Fruit fly (Drosophila melanogaster) whole organism, embryonic: ENCODE data around the gene CG42465.
A peak's percentile ranks its signal among the peaks of the same experiment; 100 is the strongest.

Source experiments
- Atf-2 ChIP-seq: fragments of 200-800 bp; sonication (Bioruptor generic); optimal IDR thresholded peaks from 2 replicates; lab custom pipeline; 2016; ENCODE audit warnings: missing biosample characterization, missing genetic modification characterization
- CG10366 ChIP-seq: fragments of 200-800 bp; sonication (Bioruptor generic); IDR thresholded peaks from 2 replicates; pipeline ENCODE4 v1.3.6; 2022; ENCODE audit warnings: missing biosample characterization, missing genetic modification characterization
- CG10654 ChIP-seq: fragments of 200-800 bp; sonication (Bioruptor generic); optimal IDR thresholded peaks from 2 replicates; lab custom pipeline; 2016; ENCODE audit warnings: missing biosample characterization, missing genetic modification characterization
- CG10979 ChIP-seq: fragments of 200-800 bp; sonication (Bioruptor generic); optimal IDR thresholded peaks from 2 replicates; lab custom pipeline; 2018; ENCODE audit warnings: missing biosample characterization, mild to moderate bottlenecking, missing genetic modification characterization, moderate library complexity
- CG12769 ChIP-seq: fragments of 200-800 bp; sonication (Bioruptor generic); optimal IDR thresholded peaks from 2 replicates; lab custom pipeline; 2019; ENCODE audit warnings: missing biosample characterization, mild to moderate bottlenecking, missing genetic modification characterization, moderate library complexity
- CG14965 ChIP-seq: fragments of 200-800 bp; sonication (Bioruptor generic); optimal IDR thresholded peaks from 2 replicates; lab custom pipeline; 2016; ENCODE audit warnings: missing biosample characterization, missing genetic modification characterization, borderline replicate concordance
- CG15073 ChIP-seq: fragments of 200-800 bp; sonication (Bioruptor generic); optimal IDR thresholded peaks from 2 replicates; lab custom pipeline; 2016; ENCODE audit warnings: missing biosample characterization, missing genetic modification characterization
- CG15601 ChIP-seq: fragments of 200-800 bp; sonication (Bioruptor generic); optimal IDR thresholded peaks from 3 replicates; lab custom pipeline; 2019; ENCODE audit warnings: missing biosample characterization, mild to moderate bottlenecking, missing genetic modification characterization, moderate library complexity
- CG30020 ChIP-seq: fragments of 200-800 bp; optimal IDR thresholded peaks from 2 replicates; lab custom pipeline; 2019; ENCODE audit warnings: missing biosample characterization, mild to moderate bottlenecking, missing genetic modification characterization, moderate library complexity
- CG32767 ChIP-seq: fragments of 200-800 bp; sonication (Bioruptor generic); IDR thresholded peaks from 2 replicates; pipeline ENCODE4 v1.3.6; 2022; ENCODE audit warnings: missing biosample characterization, missing genetic modification characterization
- CG3281 ChIP-seq: fragments of 200-800 bp; sonication (Bioruptor generic); optimal IDR thresholded peaks from 3 replicates; lab custom pipeline; 2017; ENCODE audit warnings: missing biosample characterization, mild to moderate bottlenecking, missing genetic modification characterization
- CG34376 ChIP-seq: fragments of 200-800 bp; sonication (Bioruptor generic); optimal IDR thresholded peaks from 2 replicates; lab custom pipeline; 2018; ENCODE audit warnings: missing biosample characterization, mild to moderate bottlenecking, missing genetic modification characterization
- CG3847 ChIP-seq: fragments of 200-800 bp; sonication (Bioruptor generic); IDR thresholded peaks from 2 replicates; pipeline ENCODE4 v1.3.6; 2022; ENCODE audit warnings: missing biosample characterization, missing genetic modification characterization
- CG6854 ChIP-seq: fragments of 200-800 bp; sonication (Bioruptor generic); optimal IDR thresholded peaks from 3 replicates; lab custom pipeline; 2017; ENCODE audit warnings: missing biosample characterization, mild to moderate bottlenecking, missing genetic modification characterization
- CG7839 ChIP-seq: fragments of 200-800 bp; sonication (Bioruptor generic); optimal IDR thresholded peaks from 3 replicates; lab custom pipeline; 2018; ENCODE audit warnings: missing biosample characterization, mild to moderate bottlenecking, missing genetic modification characterization, moderate library complexity
- CG7963 ChIP-seq: fragments of 200-800 bp; sonication (Bioruptor generic); IDR thresholded peaks from 3 replicates; pipeline ENCODE4 v1.3.6; 2022; ENCODE audit warnings: missing biosample characterization, missing genetic modification characterization; ENCODE audit not compliant: partially characterized antibody
- CG8359 ChIP-seq: fragments of 200-800 bp; sonication (Bioruptor generic); optimal IDR thresholded peaks from 2 replicates; lab custom pipeline; 2017; ENCODE audit warnings: missing biosample characterization, mild to moderate bottlenecking, missing genetic modification characterization, borderline replicate concordance
- CG9215 ChIP-seq: fragments of 200-800 bp; sonication (Bioruptor generic); IDR thresholded peaks from 2 replicates; pipeline ENCODE4 v1.3.6; 2022; ENCODE audit warnings: missing biosample characterization, missing genetic modification characterization
- Chrac-16 ChIP-seq: fragments of 200-800 bp; sonication (Bioruptor generic); optimal IDR thresholded peaks from 3 replicates; lab custom pipeline; 2016; ENCODE audit warnings: missing biosample characterization, missing genetic modification characterization
- Dref ChIP-seq: fragments of 200-800 bp; sonication (Bioruptor generic); IDR thresholded peaks from 2 replicates; pipeline ENCODE4 v1.3.6; 2022; ENCODE audit warnings: missing biosample characterization, missing genetic modification characterization
- Drgx ChIP-seq: fragments of 200-800 bp; sonication (Bioruptor generic); IDR thresholded peaks from 2 replicates; pipeline ENCODE4 v1.3.6; 2022; ENCODE audit warnings: missing biosample characterization, missing genetic modification characterization
- GATAe ChIP-seq: fragments of 200-800 bp; sonication (Bioruptor generic); conservative IDR thresholded peaks from 2 replicates; pipeline ENCODE4 v1.3.6; 2022; ENCODE audit warnings: missing biosample characterization, missing genetic modification characterization
- HLHmδ ChIP-seq: fragments of 200-800 bp; sonication (Bioruptor generic); optimal IDR thresholded peaks from 2 replicates; lab custom pipeline; 2018; ENCODE audit warnings: missing biosample characterization, mild to moderate bottlenecking, missing genetic modification characterization, moderate library complexity
- Hey ChIP-seq: fragments of 200-800 bp; sonication (Bioruptor generic); optimal IDR thresholded peaks from 3 replicates; lab custom pipeline; 2018; ENCODE audit warnings: missing biosample characterization, mild to moderate bottlenecking, missing genetic modification characterization
- Hr39 ChIP-seq: fragments of >200 bp; optimal IDR thresholded peaks from 2 replicates; lab custom pipeline; 2017
- Jarid2 ChIP-seq: fragments of 200-800 bp; sonication (Bioruptor generic); optimal IDR thresholded peaks from 3 replicates; lab custom pipeline; 2017; ENCODE audit warnings: mild to moderate bottlenecking, missing biosample characterization, missing genetic modification reagents, missing genetic modification characterization
- Mad ChIP-seq: fragments of 200-800 bp; sonication (Bioruptor generic); optimal IDR thresholded peaks from 2 replicates; lab custom pipeline; 2016; ENCODE audit warnings: missing biosample characterization, missing genetic modification characterization
- NfI ChIP-seq: fragments of 200-800 bp; sonication (Bioruptor generic); optimal IDR thresholded peaks from 3 replicates; lab custom pipeline; 2018; ENCODE audit warnings: missing biosample characterization, mild to moderate bottlenecking, missing genetic modification characterization, moderate library complexity
- Opbp ChIP-seq: fragments of 200-800 bp; sonication (Bioruptor generic); IDR thresholded peaks from 3 replicates; pipeline ENCODE4 v1.3.6; 2022; ENCODE audit warnings: missing biosample characterization, missing genetic modification characterization; ENCODE audit not compliant: partially characterized antibody
- PHDP ChIP-seq: fragments of 200-800 bp; sonication (Bioruptor generic); optimal IDR thresholded peaks from 3 replicates; lab custom pipeline; 2018; ENCODE audit warnings: missing biosample characterization, mild to moderate bottlenecking, missing genetic modification characterization, moderate library complexity
- Sox102F ChIP-seq: fragments of 200-800 bp; sonication (Bioruptor generic); optimal IDR thresholded peaks from 2 replicates; lab custom pipeline; 2018; ENCODE audit warnings: missing biosample characterization, mild to moderate bottlenecking, missing genetic modification characterization, moderate library complexity
- al ChIP-seq: fragments of 200-800 bp; sonication (Bioruptor generic); IDR thresholded peaks from 2 replicates; pipeline ENCODE4 v1.3.6; 2022; ENCODE audit warnings: missing biosample characterization, missing genetic modification characterization
- az2 ChIP-seq: fragments of 200-800 bp; sonication (Bioruptor generic); optimal IDR thresholded peaks from 3 replicates; lab custom pipeline; 2016; ENCODE audit warnings: missing biosample characterization, missing genetic modification characterization
- da ChIP-seq: fragments of 200-800 bp; sonication (Bioruptor generic); optimal IDR thresholded peaks from 2 replicates; lab custom pipeline; 2016; ENCODE audit warnings: missing biosample characterization, missing genetic modification characterization
- ftz-f1 ChIP-seq: fragments of 200-800 bp; sonication (Bioruptor generic); optimal IDR thresholded peaks from 2 replicates; lab custom pipeline; 2016; ENCODE audit warnings: missing biosample characterization, missing genetic modification characterization
- grn ChIP-seq: fragments of 200-800 bp; sonication (Bioruptor generic); optimal IDR thresholded peaks from 3 replicates; lab custom pipeline; 2017; ENCODE audit warnings: missing biosample characterization, missing genetic modification characterization
- her ChIP-seq: fragments of 200-800 bp; sonication (Bioruptor generic); optimal IDR thresholded peaks from 2 replicates; lab custom pipeline; 2016; ENCODE audit warnings: missing biosample characterization, missing genetic modification characterization
- hkb ChIP-seq, 2 experiments: fragments of 200-800 bp in 1 of 2; fragments of >200 bp in 1 of 2; sonication (Bioruptor generic) in 1 of 2; IDR thresholded peaks in 1 of 2; optimal IDR thresholded peaks in 1 of 2; 2 replicates each; pipeline versions ENCODE4 v1.3.6 to Lab custom; 2017 to 2022; ENCODE audit warnings: missing biosample characterization in 1 of 2, missing genetic modification characterization in 1 of 2
- ind ChIP-seq: fragments of 200-800 bp; sonication (Bioruptor generic); optimal IDR thresholded peaks from 3 replicates; lab custom pipeline; 2016; ENCODE audit warnings: missing biosample characterization, missing genetic modification characterization
- kni ChIP-seq: fragments of 200-800 bp; sonication (Bioruptor generic); optimal IDR thresholded peaks from 3 replicates; lab custom pipeline; 2017; ENCODE audit warnings: mild to moderate bottlenecking, missing biosample characterization, missing genetic modification reagents, missing genetic modification characterization
- oc ChIP-seq: fragments of 200-800 bp; sonication (Bioruptor generic); optimal IDR thresholded peaks from 2 replicates; lab custom pipeline; 2018; ENCODE audit warnings: missing biosample characterization, mild to moderate bottlenecking, missing genetic modification characterization, moderate library complexity
- pnt ChIP-seq: fragments of 200-800 bp; sonication (Bioruptor generic); optimal IDR thresholded peaks from 3 replicates; lab custom pipeline; 2016; ENCODE audit warnings: missing biosample characterization, missing genetic modification characterization
- prd ChIP-seq, 3 experiments: fragments of >200 bp in 2 of 3; fragments of 200-800 bp in 1 of 3; sonication (Bioruptor generic) in 1 of 3; optimal IDR thresholded peaks in 2 of 3; IDR thresholded peaks in 1 of 3; 2 replicates in 2 of 3; 3 replicates in 1 of 3; pipeline versions ENCODE4 v1.3.6 to Lab custom; 2017 to 2022; ENCODE audit warnings: missing biosample characterization in 1 of 3, missing genetic modification characterization in 1 of 3
- sd ChIP-seq: fragments of 200-800 bp; sonication (Bioruptor generic); optimal IDR thresholded peaks from 3 replicates; lab custom pipeline; 2018; ENCODE audit warnings: missing biosample characterization, mild to moderate bottlenecking, missing genetic modification characterization, moderate library complexity
- shn ChIP-seq: fragments of 200-800 bp; sonication (Bioruptor generic); optimal IDR thresholded peaks from 3 replicates; lab custom pipeline; 2016; ENCODE audit warnings: missing biosample characterization, missing genetic modification characterization
- sima ChIP-seq: fragments of 200-800 bp; sonication (Bioruptor generic); optimal IDR thresholded peaks from 2 replicates; lab custom pipeline; 2016; ENCODE audit warnings: missing biosample characterization, missing genetic modification characterization
- slou ChIP-seq: fragments of 200-800 bp; sonication (Bioruptor generic); optimal IDR thresholded peaks from 3 replicates; lab custom pipeline; 2016; ENCODE audit warnings: missing biosample characterization, missing genetic modification characterization
- sob ChIP-seq: fragments of 200-800 bp; sonication (Bioruptor generic); IDR thresholded peaks from 2 replicates; pipeline ENCODE4 v1.3.6; 2022; ENCODE audit warnings: missing biosample characterization, missing genetic modification characterization
- vnd ChIP-seq: fragments of 200-800 bp; sonication (Bioruptor generic); IDR thresholded peaks from 3 replicates; pipeline ENCODE4 v1.3.6; 2022; ENCODE audit warnings: missing biosample characterization, missing genetic modification characterization; ENCODE audit not compliant: partially characterized antibody
- zfh2 ChIP-seq: fragments of 200-800 bp; sonication (Bioruptor generic); optimal IDR thresholded peaks from 2 replicates; lab custom pipeline; 2016; ENCODE audit warnings: missing biosample characterization, missing genetic modification characterization

Gene CG42465

dm6 chr2L:3703260-3703659 lies 3.3 kb downstream of the CG42465 start, which contains the start of gene CG2816 (continued):
- TF ChIP-seq CG9215 (no peak), CG12769 (tag; lab: Kevin White, UChicago) (peak; percentile 95), sob (GFP tag; lab: Robert Waterston, UW) (peak; percentile 93), Dref (GFP tag; lab: Robert Waterston, UW) (0 out of 2 replicates have a peak, but pooled peaks have one; percentile 25), CG3281 (peak; percentile 55), Drgx (GFP tag; lab: Robert Waterston, UW) (peak; percentile 92; the same call in 1 of the 2 replicates), slou (peak; percentile 14), ftz-f1 (peak; percentile 35), NfI (peak; percentile 78), oc (no peak), PHDP (tag; lab: Kevin White, UChicago) (peak; percentile 74), her (peak; percentile 84), CG14965 (GFP tag; lab: Kevin White, UChicago) (no peak), CG8359 (no peak), Opbp (no peak), sd (tag; lab: Kevin White, UChicago) (peak; percentile 61), CG10654 (GFP tag; lab: Kevin White, UChicago) (peak; percentile 32), CG32767 (0 out of 2 replicates have a peak, but pooled peaks have one; percentile 14), CG3847 (GFP tag; lab: Robert Waterston, UW) (peak; percentile 89), CG10366 (GFP tag; lab: Robert Waterston, UW) (peak; percentile 49; the same call in 1 of the 2 replicates), CG30020 (tag; lab: Kevin White, UChicago) (no peak), HLHmδ (GFP tag; lab: Kevin White, UChicago) (no peak), GATAe (GFP tag; lab: Robert Waterston, UW) (no peak), shn (GFP tag; lab: Kevin White, UChicago) (peak; percentile 67), Hr39 (no peak), ind (GFP tag; lab: Kevin White, UChicago) (peak; percentile 59), Atf-2 (peak; percentile 63), pnt (no peak), grn (GFP tag; lab: Kevin White, UChicago) (no peak), kni (GFP tag; lab: Kevin White, UChicago) (no peak), al (GFP tag; lab: Robert Waterston, UW) (peak; percentile 95), Hey (tag; lab: Kevin White, UChicago) (peak; percentile 14), sima (GFP tag; lab: Kevin White, UChicago) (no peak), Sox102F (GFP tag; lab: Kevin White, UChicago) (peak; percentile 23), CG34376 (GFP tag; lab: Kevin White, UChicago) (peak; percentile 13), CG10979 (tag; lab: Kevin White, UChicago) (no peak), CG6854 (no peak), CG15073 (GFP tag; lab: Kevin White, UChicago) (no peak), CG7963 (GFP tag; lab: Robert Waterston, UW) (no peak), zfh2 (GFP tag; lab: Kevin White, UChicago) (peak; percentile 93), az2 (GFP tag; lab: Kevin White, UChicago) (peak; percentile 40), CG7839 (peak; percentile 71), Jarid2 (GFP tag; lab: Kevin White, UChicago) (no peak), Chrac-16 (GFP tag; lab: Kevin White, UChicago) (peak; percentile 60), CG15601 (tag; lab: Kevin White, UChicago) (peak; percentile 8), vnd (no peak), prd (optimal IDR thresholded peaks at IDR 0.05; lab: Kevin White, UChicago) (no peak), prd (GFP tag; IDR thresholded peaks at IDR 0.05; lab: Robert Waterston, UW) (no peak; the same call in 2 of the 3 replicates), Mad (peak; percentile 11), hkb (optimal IDR thresholded peaks at IDR 0.05; lab: Kevin White, UChicago) (no peak), hkb (GFP tag; IDR thresholded peaks at IDR 0.05; lab: Robert Waterston, UW) (0 out of 2 replicates have a peak, but pooled peaks have one; percentile 35), da (no peak)
